Worm (Caenorhabditis elegans): ENCODE measurements around the gene sru-20.

- no peak for TF ChIP-seq ttx-3 (tag; optimal IDR thresholded peaks at IDR 0.05)
- TF ChIP-seq unc-3 (GFP tag; conservative IDR thresholded peaks at IDR 0.05): no peak
- no peak for TF ChIP-seq unc-3 (tag; optimal IDR thresholded peaks at IDR 0.05)
- no peak for TF ChIP-seq unc-86 (tag; optimal IDR thresholded peaks at IDR 0.05)
- TF ChIP-seq pqm-1 (tag; optimal IDR thresholded peaks at IDR 0.05): no peak
- TF ChIP-seq ama-1 (optimal IDR thresholded peaks at IDR 0.05): no peak
- TF ChIP-seq lin-11 (tag; optimal IDR thresholded peaks at IDR 0.05): no peak
- TF ChIP-seq elt-2 (tag; optimal IDR thresholded peaks at IDR 0.05): no peak
These were observed 50.6 kb downstream of the sru-20 start for ce11 chrIV:12545902-12546301.
